Worm (Caenorhabditis elegans) whole organism, late embryonic: ENCODE results near the gene akt-2.

Source experiments
- C08G9.2 ChIP-seq: sonication (generic microtip); optimal IDR thresholded peaks from 2 replicates; lab custom pipeline; 2016; ENCODE audit warnings: mild to moderate bottlenecking, missing genetic modification characterization, moderate library complexity, missing compliant biosample characterization
- C38D4.7 ChIP-seq: fragments of 200-800 bp; sonication (Bioruptor generic); optimal IDR thresholded peaks from 2 replicates; lab custom pipeline; 2018; ENCODE audit warnings: mild to moderate bottlenecking, missing genetic modification characterization, moderate library complexity, missing compliant biosample characterization
- K02D7.2 ChIP-seq: sonication (generic microtip); optimal IDR thresholded peaks from 2 replicates; lab custom pipeline; 2017; ENCODE audit warnings: mild to moderate bottlenecking, missing genetic modification characterization, missing compliant biosample characterization
- K09A11.1 ChIP-seq: sonication (generic microtip); optimal IDR thresholded peaks from 2 replicates; lab custom pipeline; 2017; ENCODE audit warnings: antibody characterized with exemption, mild to moderate bottlenecking, missing genetic modification characterization, missing compliant biosample characterization; ENCODE audit not compliant: insufficient read depth
- T23F11.4 ChIP-seq: fragments of 200-800 bp; sonication (Bioruptor generic); optimal IDR thresholded peaks from 2 replicates; lab custom pipeline; 2018; ENCODE audit warnings: mild to moderate bottlenecking, missing genetic modification characterization, missing compliant biosample characterization
- Y22D7AL.16 ChIP-seq: sonication (generic microtip); optimal IDR thresholded peaks from 2 replicates; lab custom pipeline; 2016; ENCODE audit warnings: missing genetic modification characterization, missing compliant biosample characterization
- ama-1 ChIP-seq: fragments of 150-350 bp; optimal IDR thresholded peaks from 2 replicates; lab custom pipeline; 2014
- ceh-14 ChIP-seq: sonication (generic microtip); optimal IDR thresholded peaks from 2 replicates; lab custom pipeline; 2016; ENCODE audit warnings: missing genotype, missing genetic modification characterization, missing compliant biosample characterization
- ceh-18 ChIP-seq: sonication (generic microtip); optimal IDR thresholded peaks from 2 replicates; lab custom pipeline; 2016; ENCODE audit warnings: missing genetic modification characterization, missing compliant biosample characterization
- ceh-2 ChIP-seq: sonication (generic microtip); optimal IDR thresholded peaks from 2 replicates; lab custom pipeline; 2016; ENCODE audit warnings: missing genotype, missing genetic modification characterization, missing compliant biosample characterization
- ceh-22 ChIP-seq: sonication (generic microtip); optimal IDR thresholded peaks from 2 replicates; lab custom pipeline; 2017; ENCODE audit warnings: missing biosample characterization, missing genetic modification characterization
- ceh-24 ChIP-seq: sonication (generic microtip); optimal IDR thresholded peaks from 2 replicates; lab custom pipeline; 2016; ENCODE audit warnings: mild to moderate bottlenecking, missing genetic modification characterization, missing compliant biosample characterization
- ceh-30 ChIP-seq: fragments of 150-350 bp; optimal IDR thresholded peaks from 2 replicates; lab custom pipeline; 2014; ENCODE audit warnings: missing biosample characterization, missing genetic modification characterization
- ceh-31 ChIP-seq: sonication (generic microtip); optimal IDR thresholded peaks from 2 replicates; lab custom pipeline; 2016; ENCODE audit warnings: missing genetic modification characterization, missing compliant biosample characterization
- ceh-34 ChIP-seq: sonication (generic microtip); optimal IDR thresholded peaks from 2 replicates; lab custom pipeline; 2016; ENCODE audit warnings: mild to moderate bottlenecking, missing genetic modification characterization, missing compliant biosample characterization
- ceh-45 ChIP-seq: fragments of 200-800 bp; sonication (Bioruptor generic); IDR thresholded peaks from 2 replicates; pipeline ENCODE4 v1.3.6; 2022; ENCODE audit warnings: missing genetic modification reagents, missing genetic modification characterization, missing compliant biosample characterization
- ceh-48 ChIP-seq: sonication (generic microtip); optimal IDR thresholded peaks from 2 replicates; lab custom pipeline; 2016; ENCODE audit warnings: missing genetic modification characterization, inconsistent platforms, missing compliant biosample characterization
- ceh-6 ChIP-seq: fragments of 200-800 bp; sonication (Bioruptor generic); optimal IDR thresholded peaks from 2 replicates; lab custom pipeline; 2018; ENCODE audit warnings: mild to moderate bottlenecking, missing genetic modification characterization, missing compliant biosample characterization
- ceh-9 ChIP-seq: sonication (generic microtip); optimal IDR thresholded peaks from 2 replicates; lab custom pipeline; 2016; ENCODE audit warnings: mild to moderate bottlenecking, missing genetic modification characterization, inconsistent platforms, missing compliant biosample characterization
- dmd-4 ChIP-seq: sonication (generic microtip); optimal IDR thresholded peaks from 2 replicates; lab custom pipeline; 2016; ENCODE audit warnings: borderline replicate concordance, missing genetic modification characterization, missing compliant biosample characterization
- dve-1 ChIP-seq: sonication (generic microtip); optimal IDR thresholded peaks from 2 replicates; lab custom pipeline; 2017; ENCODE audit warnings: antibody characterized with exemption, mild to moderate bottlenecking, missing genetic modification characterization, missing compliant biosample characterization
- ets-4 ChIP-seq: sonication (generic microtip); optimal IDR thresholded peaks from 2 replicates; lab custom pipeline; 2016; ENCODE audit warnings: missing genetic modification characterization, missing compliant biosample characterization
- fax-1 ChIP-seq: sonication (generic microtip); optimal IDR thresholded peaks from 2 replicates; lab custom pipeline; 2016; ENCODE audit warnings: missing genotype, missing genetic modification characterization, missing compliant biosample characterization
- gmeb-2 ChIP-seq: sonication (generic microtip); optimal IDR thresholded peaks from 2 replicates; lab custom pipeline; 2016; ENCODE audit warnings: missing genetic modification characterization, inconsistent platforms, missing compliant biosample characterization
- hlh-13 ChIP-seq: fragments of 200-800 bp; sonication (Bioruptor generic); optimal IDR thresholded peaks from 2 replicates; lab custom pipeline; 2018; ENCODE audit warnings: mild to moderate bottlenecking, missing genetic modification characterization, missing compliant biosample characterization
- hlh-15 ChIP-seq: sonication (generic microtip); optimal IDR thresholded peaks from 2 replicates; lab custom pipeline; 2016; ENCODE audit warnings: missing genetic modification characterization, missing compliant biosample characterization
- hlh-30 ChIP-seq: sonication (generic microtip); optimal IDR thresholded peaks from 2 replicates; lab custom pipeline; 2017; ENCODE audit warnings: antibody characterized with exemption, missing genetic modification characterization, missing compliant biosample characterization; ENCODE audit not compliant: insufficient read depth
- hlh-8 ChIP-seq: sonication (generic microtip); optimal IDR thresholded peaks from 2 replicates; lab custom pipeline; 2016; ENCODE audit warnings: missing genotype, missing genetic modification characterization, missing compliant biosample characterization
- lim-6 ChIP-seq: sonication (generic microtip); optimal IDR thresholded peaks from 2 replicates; lab custom pipeline; 2016; ENCODE audit warnings: missing genetic modification characterization, missing compliant biosample characterization
- lin-11 ChIP-seq: fragments of 200-800 bp; sonication (Bioruptor generic); optimal IDR thresholded peaks from 2 replicates; lab custom pipeline; 2018; ENCODE audit warnings: mild to moderate bottlenecking, missing genetic modification characterization, missing compliant biosample characterization
- mec-3 ChIP-seq: sonication (generic microtip); optimal IDR thresholded peaks from 2 replicates; lab custom pipeline; 2016; ENCODE audit warnings: borderline replicate concordance, missing genetic modification characterization, missing compliant biosample characterization
- nfya-1 ChIP-seq: sonication (generic microtip); optimal IDR thresholded peaks from 2 replicates; lab custom pipeline; 2017; ENCODE audit warnings: missing genetic modification characterization, mild to moderate bottlenecking, missing compliant biosample characterization, antibody characterized with exemption, moderate library complexity
- nhr-11 ChIP-seq: fragments of 150-350 bp; optimal IDR thresholded peaks from 2 replicates; lab custom pipeline; 2014; ENCODE audit warnings: missing biosample characterization, missing genetic modification characterization
- nhr-232 ChIP-seq: sonication (generic microtip); optimal IDR thresholded peaks from 2 replicates; lab custom pipeline; 2016; ENCODE audit warnings: missing genetic modification characterization, missing compliant biosample characterization
- npax-4 ChIP-seq: sonication (generic microtip); optimal IDR thresholded peaks from 2 replicates; lab custom pipeline; 2016; ENCODE audit warnings: missing genetic modification characterization, missing compliant biosample characterization
- odd-2 ChIP-seq: sonication (generic microtip); optimal IDR thresholded peaks from 2 replicates; lab custom pipeline; 2017; ENCODE audit warnings: antibody characterized with exemption, mild to moderate bottlenecking, missing genetic modification characterization, missing compliant biosample characterization
- pat-9 ChIP-seq: fragments of 200-800 bp; sonication (Bioruptor generic); optimal IDR thresholded peaks from 2 replicates; lab custom pipeline; 2018; ENCODE audit warnings: mild to moderate bottlenecking, missing genetic modification characterization, moderate library complexity, missing compliant biosample characterization
- pax-1 ChIP-seq: fragments of 150-350 bp; optimal IDR thresholded peaks from 2 replicates; lab custom pipeline; 2014; ENCODE audit warnings: missing biosample characterization, missing genetic modification characterization
- pha-4 ChIP-seq: fragments of 150-350 bp; optimal IDR thresholded peaks from 2 replicates; lab custom pipeline; 2018; ENCODE audit warnings: missing biosample characterization, missing genetic modification reagents, missing genetic modification characterization
- pqm-1 ChIP-seq: sonication (generic microtip); optimal IDR thresholded peaks from 2 replicates; lab custom pipeline; 2016; ENCODE audit warnings: missing genetic modification characterization, missing compliant biosample characterization
- pros-1 ChIP-seq: fragments of 150-350 bp; optimal IDR thresholded peaks from 2 replicates; lab custom pipeline; 2014; ENCODE audit warnings: missing biosample characterization, missing genetic modification reagents, missing genetic modification characterization
- ref-2 ChIP-seq: sonication (generic microtip); optimal IDR thresholded peaks from 2 replicates; lab custom pipeline; 2016; ENCODE audit warnings: missing genetic modification characterization, missing compliant biosample characterization
- rnt-1 ChIP-seq: sonication (generic microtip); optimal IDR thresholded peaks from 2 replicates; lab custom pipeline; 2016; ENCODE audit warnings: missing genetic modification characterization, missing compliant biosample characterization
- sdc-2 ChIP-seq: sonication (generic microtip); optimal IDR thresholded peaks from 2 replicates; lab custom pipeline; 2016; ENCODE audit warnings: missing genotype, missing genetic modification characterization, missing compliant biosample characterization
- sox-2 ChIP-seq: fragments of 200-800 bp; sonication (Bioruptor generic); IDR thresholded peaks from 2 replicates; pipeline ENCODE4 v1.3.6; 2022; ENCODE audit warnings: missing genetic modification reagents, missing genetic modification characterization, missing compliant biosample characterization
- sox-4 ChIP-seq: sonication (generic microtip); optimal IDR thresholded peaks from 2 replicates; lab custom pipeline; 2017; ENCODE audit warnings: mild to moderate bottlenecking, missing genetic modification characterization, inconsistent platforms, missing compliant biosample characterization
- tbx-7 ChIP-seq: sonication (generic microtip); optimal IDR thresholded peaks from 2 replicates; lab custom pipeline; 2016; ENCODE audit warnings: missing genotype, missing genetic modification characterization, missing compliant biosample characterization
- ttx-3 ChIP-seq: sonication (generic microtip); optimal IDR thresholded peaks from 2 replicates; lab custom pipeline; 2016; ENCODE audit warnings: missing genetic modification reagents, missing genetic modification characterization, missing compliant biosample characterization
- unc-3 ChIP-seq, 2 experiments: fragments of 200-800 bp in 1 of 2; sonication (Bioruptor generic) in 1 of 2; sonication (generic microtip) in 1 of 2; conservative IDR thresholded peaks in 1 of 2; optimal IDR thresholded peaks in 1 of 2; 2 replicates each; pipeline versions ENCODE4 v1.3.6 to Lab custom; 2016 to 2022; ENCODE audit warnings: missing compliant biosample characterization in 2 of 2, missing genetic modification characterization in 2 of 2, missing genetic modification reagents in 1 of 2
- unc-42 ChIP-seq: sonication (generic microtip); optimal IDR thresholded peaks from 2 replicates; lab custom pipeline; 2016; ENCODE audit warnings: missing genotype, missing genetic modification characterization, missing compliant biosample characterization
- unc-55 ChIP-seq: sonication (generic microtip); optimal IDR thresholded peaks from 2 replicates; lab custom pipeline; 2017; ENCODE audit warnings: missing biosample characterization, missing genetic modification reagents, missing genetic modification characterization
- ztf-16 ChIP-seq: sonication (generic microtip); optimal IDR thresholded peaks from 2 replicates; lab custom pipeline; 2017; ENCODE audit warnings: missing genetic modification characterization, missing compliant biosample characterization

akt-2 gene

DNA sequence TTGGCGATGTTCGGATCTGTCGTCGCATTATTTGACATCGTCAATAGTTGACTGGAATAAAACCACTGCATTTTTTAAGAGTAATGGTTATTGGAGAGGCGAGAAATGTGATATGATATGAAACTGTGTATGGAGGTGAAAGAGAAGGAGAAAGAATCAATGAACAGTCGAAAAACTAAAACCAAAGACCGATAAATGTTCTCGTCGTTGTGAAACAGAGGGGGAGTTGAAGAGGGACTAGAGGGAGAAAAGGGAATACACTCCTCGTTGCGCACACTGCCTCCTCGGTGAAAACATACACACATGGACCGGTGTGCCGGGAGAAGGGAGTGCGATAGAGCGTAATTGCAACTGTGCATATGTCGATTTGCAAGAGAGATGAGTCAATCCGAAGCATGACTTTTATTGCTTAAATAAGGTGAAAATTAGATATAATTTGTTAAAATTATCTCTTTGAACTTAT, 22.1 kb downstream of the akt-2 start, which contains the start of gene sym-4:
Gene sym-4 (minus strand): TSS at position 51 of the 463 bp plus-strand sequence.
- TF ChIP-seq pax-1 (tag; lab: Kevin White, UChicago) (no peak), pros-1 (tag; lab: Kevin White, UChicago) (peak; percentile 12), unc-42 (tag; lab: Kevin White, UChicago) (peak; percentile 83), ceh-48 (peak; percentile 34), sox-4 (no peak), lim-6 (tag; lab: Kevin White, UChicago) (no peak), pqm-1 (tag; lab: Kevin White, UChicago) (peak; percentile 38), C08G9.2 (tag; lab: Kevin White, UChicago) (peak; percentile 29), hlh-8 (peak; percentile 82), hlh-13 (no peak), pha-4 (no peak), odd-2 (no peak), pat-9 (no peak), ama-1 (lab: Kevin White, UChicago) (no peak), lin-11 (tag; lab: Kevin White, UChicago) (no peak), K02D7.2 (tag; lab: Kevin White, UChicago) (no peak), hlh-15 (tag; lab: Kevin White, UChicago) (no peak), dve-1 (tag; lab: Kevin White, UChicago) (peak; percentile 60), tbx-7 (tag; lab: Kevin White, UChicago) (no peak), sdc-2 (peak; percentile 79), ceh-9 (tag; lab: Kevin White, UChicago) (no peak), unc-3 (GFP tag; conservative IDR thresholded peaks at IDR 0.05; lab: Robert Waterston, UW) (no peak), unc-3 (tag; optimal IDR thresholded peaks at IDR 0.05; lab: Kevin White, UChicago) (no peak), nhr-232 (tag; lab: Kevin White, UChicago) (no peak), ceh-22 (no peak), ceh-14 (no peak), ceh-6 (GFP tag; lab: Kevin White, UChicago) (peak; percentile 35), fax-1 (tag; lab: Kevin White, UChicago) (no peak), gmeb-2 (tag; lab: Kevin White, UChicago) (no peak), C38D4.7 (GFP tag; lab: Kevin White, UChicago) (no peak), ceh-45 (GFP tag; lab: Robert Waterston, UW) (0 out of 2 replicates have a peak, but pooled peaks have one; percentile 50), ceh-2 (no peak), unc-55 (GFP tag; lab: Kevin White, UChicago) (peak; percentile 22), ztf-16 (tag; lab: Kevin White, UChicago) (no peak), ttx-3 (no peak), ceh-31 (tag; lab: Kevin White, UChicago) (peak; percentile 77), sox-2 (no peak), ceh-24 (no peak), rnt-1 (tag; lab: Kevin White, UChicago) (peak; percentile 42), nhr-11 (tag; lab: Kevin White, UChicago) (no peak), nfya-1 (peak; percentile 77), T23F11.4 (GFP tag; lab: Kevin White, UChicago) (no peak), ceh-18 (tag; lab: Kevin White, UChicago) (peak; percentile 87), mec-3 (no peak), dmd-4 (tag; lab: Kevin White, UChicago) (no peak), Y22D7AL.16 (tag; lab: Kevin White, UChicago) (no peak), hlh-30 (peak; percentile 75), npax-4 (tag; lab: Kevin White, UChicago) (no peak), ceh-30 (peak; percentile 44), ceh-34 (tag; lab: Kevin White, UChicago) (peak; percentile 68), ets-4 (tag; lab: Kevin White, UChicago) (peak; percentile 57), K09A11.1 (peak; percentile 53), ref-2 (tag; lab: Kevin White, UChicago) (peak; percentile 59)
